Worm (Caenorhabditis elegans) whole organism, mixed stage, embryonic: ENCODE measurements around the gene scd-2.
A peak's percentile ranks its signal among the peaks of the same experiment; 100 is the strongest.

Experiments used
- ceh-39 ChIP-seq: fragments of 150-350 bp; optimal IDR thresholded peaks from 2 replicates; lab custom pipeline; 2014; ENCODE audit warnings: missing biosample characterization, missing genetic modification characterization
- cnd-1 ChIP-seq: fragments of 200-800 bp; sonication (Bioruptor generic); optimal IDR thresholded peaks from 2 replicates; lab custom pipeline; 2018; ENCODE audit warnings: mild to moderate bottlenecking, missing genetic modification characterization, missing compliant biosample characterization
- elt-3 ChIP-seq: fragments of 150-350 bp; optimal IDR thresholded peaks from 2 replicates; lab custom pipeline; 2014; ENCODE audit warnings: missing biosample characterization, missing genetic modification characterization
- lin-13 ChIP-seq: fragments of 150-350 bp; optimal IDR thresholded peaks from 2 replicates; lab custom pipeline; 2014; ENCODE audit warnings: missing biosample characterization, missing genetic modification characterization
- nhr-237 ChIP-seq: fragments of 150-350 bp; optimal IDR thresholded peaks from 2 replicates; lab custom pipeline; 2014; ENCODE audit warnings: missing biosample characterization, missing genetic modification characterization
- nhr-76 ChIP-seq: sonication (generic microtip); optimal IDR thresholded peaks from 2 replicates; lab custom pipeline; 2017; ENCODE audit warnings: missing biosample characterization, missing genetic modification characterization
- snpc-4 ChIP-seq: fragments of 150-350 bp; optimal IDR thresholded peaks from 2 replicates; lab custom pipeline; 2014; ENCODE audit warnings: missing biosample characterization, missing genetic modification characterization

DNA sequence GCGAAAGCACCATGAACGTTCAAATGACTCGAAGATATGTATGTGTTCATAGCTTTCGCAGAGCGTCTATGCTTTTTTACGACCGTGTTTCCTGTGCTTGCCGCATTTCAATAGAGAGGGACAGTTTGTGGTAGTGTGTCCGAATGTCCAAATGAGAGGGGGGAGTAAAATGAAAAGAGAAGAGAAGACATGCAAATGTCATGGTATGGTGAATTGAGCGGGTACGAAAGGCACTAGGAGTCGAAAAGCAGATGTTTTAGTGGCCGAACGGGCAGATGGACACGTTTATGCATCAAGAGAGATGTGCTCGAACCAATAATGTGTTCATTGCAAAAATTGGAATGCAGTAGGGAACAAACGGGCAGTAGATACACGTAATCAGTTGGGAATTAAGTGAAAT lies 52.5 kb downstream of the scd-2 start:
- no peak for TF ChIP-seq lin-13 (tag; lab: Kevin White, UChicago)
- TF ChIP-seq nhr-76 (tag; lab: Kevin White, UChicago): no peak
- TF ChIP-seq elt-3: no peak
- TF ChIP-seq ceh-39 (tag; lab: Kevin White, UChicago): no peak
- TF ChIP-seq snpc-4 (tag; lab: Kevin White, UChicago): no peak
- no peak for TF ChIP-seq nhr-237 (tag; lab: Kevin White, UChicago)
- peak; percentile 20 for TF ChIP-seq cnd-1 (tag; lab: Kevin White, UChicago)
